Fruit fly (Drosophila melanogaster) whole organism, pupa: ENCODE data around the gene CG3008.

Experiments
- CG10348 ChIP-seq: fragments of 200-800 bp; sonication (Bioruptor generic); IDR thresholded peaks from 2 replicates; pipeline ENCODE4 v1.3.6; 2022; ENCODE audit warnings: missing biosample characterization, missing genetic modification characterization
- CG12605 ChIP-seq: fragments of 200-800 bp; sonication (Bioruptor generic); IDR thresholded peaks from 2 replicates; pipeline ENCODE4 v1.3.6; 2022; ENCODE audit warnings: missing biosample characterization, missing genetic modification characterization
- CG13204 ChIP-seq: fragments of 200-800 bp; sonication (Bioruptor generic); optimal IDR thresholded peaks from 2 replicates; lab custom pipeline; 2018; ENCODE audit warnings: missing biosample characterization, mild to moderate bottlenecking, missing genetic modification characterization, moderate library complexity
- CG14655 ChIP-seq: fragments of 200-800 bp; sonication (Bioruptor generic); optimal IDR thresholded peaks from 3 replicates; lab custom pipeline; 2017; ENCODE audit warnings: mild to moderate bottlenecking, missing biosample characterization, missing genetic modification reagents, missing genetic modification characterization
- CG15710 ChIP-seq: fragments of 200-800 bp; sonication (Bioruptor generic); optimal IDR thresholded peaks from 2 replicates; lab custom pipeline; 2018; ENCODE audit warnings: missing biosample characterization, mild to moderate bottlenecking, missing genetic modification characterization, moderate library complexity
- CG17806 ChIP-seq: fragments of 200-800 bp; sonication (Bioruptor generic); optimal IDR thresholded peaks from 2 replicates; lab custom pipeline; 2018; ENCODE audit warnings: missing biosample characterization, mild to moderate bottlenecking, missing genetic modification characterization, moderate library complexity
- CG32121 ChIP-seq: fragments of 200-800 bp; sonication (Bioruptor generic); IDR thresholded peaks from 2 replicates; pipeline ENCODE4 v1.3.6; 2022; ENCODE audit warnings: missing biosample characterization, missing genetic modification characterization
- CG34367 ChIP-seq: fragments of 200-800 bp; sonication (Bioruptor generic); optimal IDR thresholded peaks from 2 replicates; lab custom pipeline; 2018; ENCODE audit warnings: missing biosample characterization, mild to moderate bottlenecking, missing genetic modification characterization
- CG4496 ChIP-seq: fragments of 200-800 bp; sonication (Bioruptor generic); IDR thresholded peaks from 3 replicates; pipeline ENCODE4 v1.3.6; 2022; ENCODE audit warnings: missing biosample characterization, missing genetic modification characterization
- CG8159 ChIP-seq: fragments of 200-800 bp; sonication (Bioruptor generic); optimal IDR thresholded peaks from 3 replicates; lab custom pipeline; 2018; ENCODE audit warnings: missing biosample characterization, mild to moderate bottlenecking, missing genetic modification characterization, moderate library complexity
- CG8301 ChIP-seq: fragments of 200-800 bp; sonication (Bioruptor generic); optimal IDR thresholded peaks from 2 replicates; lab custom pipeline; 2018; ENCODE audit warnings: missing biosample characterization, mild to moderate bottlenecking, missing genetic modification characterization
- CG9948 ChIP-seq: fragments of 200-800 bp; sonication (Bioruptor generic); optimal IDR thresholded peaks from 2 replicates; lab custom pipeline; 2018; ENCODE audit warnings: missing biosample characterization, mild to moderate bottlenecking, missing genetic modification characterization, moderate library complexity
- D1 ChIP-seq: fragments of 200-800 bp; sonication (Bioruptor generic); optimal IDR thresholded peaks from 2 replicates; lab custom pipeline; 2018; ENCODE audit warnings: missing biosample characterization, mild to moderate bottlenecking, missing genetic modification characterization, moderate library complexity
- EcR ChIP-seq: fragments of 200-800 bp; sonication (Bioruptor generic); optimal IDR thresholded peaks from 3 replicates; lab custom pipeline; 2019; ENCODE audit warnings: missing biosample characterization, missing genetic modification characterization, mild to moderate bottlenecking, moderate library complexity, missing genetic modification reagents
- Ets98B ChIP-seq: fragments of 200-800 bp; sonication (Bioruptor generic); IDR thresholded peaks from 2 replicates; pipeline ENCODE4 v1.3.6; 2022; ENCODE audit warnings: missing biosample characterization, missing genetic modification characterization
- Pif1A ChIP-seq: fragments of 200-800 bp; sonication (Bioruptor generic); optimal IDR thresholded peaks from 3 replicates; lab custom pipeline; 2016; ENCODE audit warnings: missing biosample characterization, missing genetic modification characterization
- Pif1B ChIP-seq: fragments of 200-800 bp; sonication (Bioruptor generic); optimal IDR thresholded peaks from 3 replicates; lab custom pipeline; 2016; ENCODE audit warnings: missing biosample characterization, missing genetic modification characterization
- Snoo ChIP-seq: fragments of 200-800 bp; sonication (Bioruptor generic); optimal IDR thresholded peaks from 3 replicates; lab custom pipeline; 2017; ENCODE audit warnings: missing biosample characterization, mild to moderate bottlenecking, missing genetic modification characterization, inconsistent platforms
- fd96Ca ChIP-seq: fragments of 200-800 bp; sonication (Bioruptor generic); IDR thresholded peaks from 3 replicates; pipeline ENCODE4 v1.3.6; 2022; ENCODE audit warnings: missing biosample characterization, missing genetic modification characterization
- gl ChIP-seq: fragments of 200-800 bp; sonication (Bioruptor generic); optimal IDR thresholded peaks from 2 replicates; lab custom pipeline; 2018; ENCODE audit warnings: missing biosample characterization, mild to moderate bottlenecking, missing genetic modification characterization
- rn ChIP-seq: fragments of 200-800 bp; sonication (Bioruptor generic); IDR thresholded peaks from 2 replicates; pipeline ENCODE4 v1.3.6; 2022; ENCODE audit warnings: missing biosample characterization, missing genetic modification characterization

The CG3008 gene

DNA sequence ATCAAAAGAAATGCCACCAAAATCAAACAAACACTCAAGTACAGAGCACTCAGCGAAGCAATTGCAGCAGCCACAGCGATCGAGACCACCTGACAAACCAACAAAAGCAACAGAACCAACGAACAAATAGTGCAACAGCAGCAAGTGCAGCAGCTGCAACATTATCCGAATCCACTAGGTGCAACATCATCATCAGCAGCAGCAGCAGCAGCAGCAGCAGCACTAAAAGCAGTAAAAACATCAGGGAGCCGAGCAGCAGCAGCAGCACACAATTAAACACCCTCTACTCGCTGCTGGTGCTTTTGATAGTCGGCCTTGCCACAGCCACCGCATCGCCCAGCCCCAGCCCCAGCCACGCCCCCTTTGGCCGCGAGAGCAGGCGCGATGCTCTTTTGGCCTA is 17.7 kb upstream of the CG3008 start:
- TF ChIP-seq Pif1B (GFP tag; lab: Kevin White, UChicago) (no peak), CG8301 (tag; lab: Kevin White, UChicago) (no peak), CG32121 (GFP tag; lab: Robert Waterston, UW) (no peak), CG12605 (no peak), CG15710 (no peak), CG4496 (GFP tag; lab: Robert Waterston, UW) (no peak), D1 (no peak), rn (GFP tag; lab: Robert Waterston, UW) (no peak), EcR (GFP tag; lab: Kevin White, UChicago) (no peak), CG17806 (tag; lab: Kevin White, UChicago) (no peak), CG34367 (tag; lab: Kevin White, UChicago) (no peak), fd96Ca (GFP tag; lab: Robert Waterston, UW) (no peak)

dm6 chr2L:4868383-4868782 is 14.7 kb upstream of the CG3008 start:
- TF ChIP-seq CG34367 (tag; lab: Kevin White, UChicago) (no peak), CG8159 (tag; lab: Kevin White, UChicago) (no peak), rn (GFP tag; lab: Robert Waterston, UW) (no peak), CG9948 (tag; lab: Kevin White, UChicago) (no peak), CG10348 (GFP tag; lab: Robert Waterston, UW) (no peak), D1 (no peak), CG14655 (GFP tag; lab: Kevin White, UChicago) (no peak), EcR (GFP tag; lab: Kevin White, UChicago) (no peak), gl (tag; lab: Kevin White, UChicago) (no peak), fd96Ca (GFP tag; lab: Robert Waterston, UW) (no peak), CG12605 (no peak), Pif1A (GFP tag; lab: Kevin White, UChicago) (no peak), CG17806 (tag; lab: Kevin White, UChicago) (no peak), CG8301 (tag; lab: Kevin White, UChicago) (no peak), CG13204 (no peak), CG15710 (no peak)

- no peak for TF ChIP-seq D1
- no peak for TF ChIP-seq CG8301 (tag; lab: Kevin White, UChicago)
- no peak for TF ChIP-seq CG12605
- TF ChIP-seq CG32121 (GFP tag; lab: Robert Waterston, UW) = no peak
- no peak for TF ChIP-seq Pif1B (GFP tag; lab: Kevin White, UChicago)
- TF ChIP-seq CG34367 (tag; lab: Kevin White, UChicago) = no peak
- TF ChIP-seq gl (tag; lab: Kevin White, UChicago) = peak; percentile 7
- TF ChIP-seq CG10348 (GFP tag; lab: Robert Waterston, UW) = no peak
- TF ChIP-seq Ets98B (GFP tag; lab: Robert Waterston, UW) = 0 out of 2 replicates have a peak, but pooled peaks have one; percentile 33
- no peak for TF ChIP-seq CG14655 (GFP tag; lab: Kevin White, UChicago)
Observed at dm6 chr2L:4882131-4883022, 721 bp upstream of the CG3008 start.

- peak; percentile 30; the same call in 1 of the 2 replicates for TF ChIP-seq Ets98B (GFP tag; lab: Robert Waterston, UW)
- TF ChIP-seq CG17806 (tag; lab: Kevin White, UChicago) = peak; percentile 40
- peak; percentile 55; the same call in 2 of the 3 replicates for TF ChIP-seq CG4496 (GFP tag; lab: Robert Waterston, UW)
- peak; percentile 30 for TF ChIP-seq CG15710
- no peak for TF ChIP-seq fd96Ca (GFP tag; lab: Robert Waterston, UW)
- peak; percentile 32 for TF ChIP-seq Pif1A (GFP tag; lab: Kevin White, UChicago)
- TF ChIP-seq CG8159 (tag; lab: Kevin White, UChicago) = peak; percentile 44
- peak; percentile 22 for TF ChIP-seq CG34367 (tag; lab: Kevin White, UChicago)
- peak; percentile 65 for TF ChIP-seq CG8301 (tag; lab: Kevin White, UChicago)
- TF ChIP-seq EcR (GFP tag; lab: Kevin White, UChicago) = no peak
- TF ChIP-seq CG9948 (tag; lab: Kevin White, UChicago) = peak; percentile 9
- TF ChIP-seq Snoo (tag; lab: Kevin White, UChicago) = no peak
Observed at dm6 chr2L:4886132-4886531, 3.0 kb downstream of the CG3008 start.

- TF ChIP-seq Ets98B (GFP tag; lab: Robert Waterston, UW) = no peak
- TF ChIP-seq CG32121 (GFP tag; lab: Robert Waterston, UW) = 0 out of 2 replicates have a peak, but pooled peaks have one; percentile 19
Observed at dm6 chr2L:4886645-4887044, 3.5 kb downstream of the CG3008 start.
